Worm (Caenorhabditis elegans): ENCODE results near the gene ZK792.7.

DNA sequence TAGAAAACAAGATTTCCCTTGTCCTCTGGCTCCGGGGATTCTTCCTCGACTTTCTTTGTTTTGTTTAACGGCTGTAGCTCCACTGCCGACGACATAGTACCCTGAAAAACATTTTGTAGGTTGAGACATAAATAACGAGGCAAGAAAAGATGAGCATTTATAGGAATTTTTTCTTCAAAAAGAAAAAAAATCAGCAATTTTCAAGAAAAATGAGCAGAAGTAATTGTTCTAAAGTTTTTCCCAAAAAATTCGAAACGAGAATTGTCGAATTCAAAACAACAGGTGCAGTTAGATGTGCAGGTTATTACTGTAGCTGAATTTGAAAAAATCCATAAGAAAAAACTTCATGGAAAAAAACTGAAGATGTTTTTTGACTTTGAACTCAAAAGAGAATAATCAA is 38.9 kb upstream of the ZK792.7 start, which contains the start of gene ent-1:
- TF ChIP-seq fos-1 (tag; optimal IDR thresholded peaks at IDR 0.05), result no peak
- no peak for TF ChIP-seq unc-62 (GFP tag; optimal IDR thresholded peaks at IDR 0.05)
- no peak for TF ChIP-seq mab-5 (tag; optimal IDR thresholded peaks at IDR 0.05)
- TF ChIP-seq nhr-129 (tag; optimal IDR thresholded peaks at IDR 0.05), result no peak
- no peak for TF ChIP-seq ceh-82 (tag; optimal IDR thresholded peaks at IDR 0.05)
- TF ChIP-seq ztf-11 (tag; optimal IDR thresholded peaks at IDR 0.05), result no peak
- no peak for TF ChIP-seq nhr-23 (tag; optimal IDR thresholded peaks at IDR 0.05)
- TF ChIP-seq R02D3.7 (tag; optimal IDR thresholded peaks at IDR 0.05), result no peak
- no peak for TF ChIP-seq aly-2 (tag; optimal IDR thresholded peaks at IDR 0.05)
- no peak for TF ChIP-seq ZK546.5 (tag; optimal IDR thresholded peaks at IDR 0.05)
